Fruit fly (Drosophila melanogaster) whole organism, pupa: Measurements from ENCODE around the gene CG5276.

ENCODE experiments used
- CG17806 ChIP-seq: fragments of 200-800 bp; sonication (Bioruptor generic); optimal IDR thresholded peaks from 2 replicates; lab custom pipeline; 2018; ENCODE audit warnings: missing biosample characterization, mild to moderate bottlenecking, missing genetic modification characterization, moderate library complexity
- CG8159 ChIP-seq: fragments of 200-800 bp; sonication (Bioruptor generic); optimal IDR thresholded peaks from 3 replicates; lab custom pipeline; 2018; ENCODE audit warnings: missing biosample characterization, mild to moderate bottlenecking, missing genetic modification characterization, moderate library complexity
- D1 ChIP-seq: fragments of 200-800 bp; sonication (Bioruptor generic); optimal IDR thresholded peaks from 2 replicates; lab custom pipeline; 2018; ENCODE audit warnings: missing biosample characterization, mild to moderate bottlenecking, missing genetic modification characterization, moderate library complexity
- Ets98B ChIP-seq: fragments of 200-800 bp; sonication (Bioruptor generic); IDR thresholded peaks from 2 replicates; pipeline ENCODE4 v1.3.6; 2022; ENCODE audit warnings: missing biosample characterization, missing genetic modification characterization
- fd96Ca ChIP-seq: fragments of 200-800 bp; sonication (Bioruptor generic); IDR thresholded peaks from 3 replicates; pipeline ENCODE4 v1.3.6; 2022; ENCODE audit warnings: missing biosample characterization, missing genetic modification characterization
- rn ChIP-seq: fragments of 200-800 bp; sonication (Bioruptor generic); IDR thresholded peaks from 2 replicates; pipeline ENCODE4 v1.3.6; 2022; ENCODE audit warnings: missing biosample characterization, missing genetic modification characterization

- TF ChIP-seq CG17806 (tag; lab: Kevin White, UChicago) (no peak), fd96Ca (GFP tag; lab: Robert Waterston, UW) (no peak), CG8159 (no peak), Ets98B (GFP tag; lab: Robert Waterston, UW) (no peak), D1 (tag; lab: Kevin White, UChicago) (no peak), rn (GFP tag; lab: Robert Waterston, UW) (no peak)
Observed at dm6 chr3R:11458851-11459175, 27.3 kb downstream of the CG5276 start.
